Worm (Caenorhabditis elegans) whole organism, L2 larva: ENCODE results near the gene T07E3.2.

ENCODE experiments used
- C34F6.9 ChIP-seq: fragments of 150-350 bp; optimal IDR thresholded peaks from 2 replicates; lab custom pipeline; 2014; ENCODE audit warnings: missing biosample characterization, missing genetic modification characterization
- F13H6.1 ChIP-seq: sonication (generic microtip); optimal IDR thresholded peaks from 2 replicates; lab custom pipeline; 2016; ENCODE audit warnings: missing genetic modification characterization, missing compliant biosample characterization
- R02D3.7 ChIP-seq: fragments of 150-350 bp; optimal IDR thresholded peaks from 2 replicates; lab custom pipeline; 2014; ENCODE audit warnings: missing biosample characterization, missing genetic modification characterization
- Y55F3AM.14 ChIP-seq: fragments of 200-800 bp; sonication (Bioruptor generic); optimal IDR thresholded peaks from 2 replicates; lab custom pipeline; 2018; ENCODE audit warnings: mild to moderate bottlenecking, missing genetic modification characterization, missing compliant biosample characterization
- alr-1 ChIP-seq: fragments of 150-350 bp; optimal IDR thresholded peaks from 2 replicates; lab custom pipeline; 2014; ENCODE audit warnings: missing biosample characterization, missing genetic modification characterization
- aly-2 ChIP-seq: fragments of 150-350 bp; optimal IDR thresholded peaks from 2 replicates; lab custom pipeline; 2014; ENCODE audit warnings: missing biosample characterization, missing genetic modification characterization
- ama-1 ChIP-seq: fragments of 150-350 bp; optimal IDR thresholded peaks from 2 replicates; lab custom pipeline; 2018; ENCODE audit warnings: inconsistent platforms
- blmp-1 ChIP-seq: sonication (generic microtip); optimal IDR thresholded peaks from 2 replicates; lab custom pipeline; 2017; ENCODE audit warnings: missing genetic modification characterization, mild to moderate bottlenecking, missing compliant biosample characterization, antibody characterized with exemption, moderate library complexity; ENCODE audit not compliant: insufficient read depth
- ceh-16 ChIP-seq: fragments of 150-350 bp; optimal IDR thresholded peaks from 2 replicates; lab custom pipeline; 2014; ENCODE audit warnings: missing biosample characterization, missing genetic modification characterization
- crh-2 ChIP-seq: sonication (generic microtip); optimal IDR thresholded peaks from 2 replicates; lab custom pipeline; 2017; ENCODE audit warnings: missing biosample characterization, missing genetic modification characterization
- dmd-4 ChIP-seq: sonication (generic microtip); optimal IDR thresholded peaks from 2 replicates; lab custom pipeline; 2017; ENCODE audit warnings: missing biosample characterization, missing genetic modification characterization
- egl-27 ChIP-seq: sonication (generic microtip); optimal IDR thresholded peaks from 3 replicates; lab custom pipeline; 2017; ENCODE audit warnings: missing biosample characterization, missing genetic modification reagents, missing genetic modification characterization
- elt-3 ChIP-seq: sonication (generic microtip); optimal IDR thresholded peaks from 2 replicates; lab custom pipeline; 2017; ENCODE audit warnings: missing biosample characterization, missing genetic modification characterization
- fos-1 ChIP-seq: fragments of 150-350 bp; optimal IDR thresholded peaks from 2 replicates; lab custom pipeline; 2014; ENCODE audit warnings: missing biosample characterization, missing genetic modification characterization
- gmeb-1 ChIP-seq: fragments of 150-350 bp; optimal IDR thresholded peaks from 2 replicates; lab custom pipeline; 2014; ENCODE audit warnings: missing biosample characterization, missing genetic modification characterization
- lin-11 ChIP-seq: fragments of 150-350 bp; sonication (generic microtip); optimal IDR thresholded peaks from 2 replicates; lab custom pipeline; 2014; ENCODE audit warnings: missing biosample characterization, missing genetic modification characterization, inconsistent platforms, mixed read lengths
- lin-13 ChIP-seq: fragments of 150-350 bp; optimal IDR thresholded peaks from 2 replicates; lab custom pipeline; 2014; ENCODE audit warnings: missing biosample characterization, missing genetic modification reagents, missing genetic modification characterization
- lin-39 ChIP-seq: fragments of 150-350 bp; optimal IDR thresholded peaks from 2 replicates; lab custom pipeline; 2014; ENCODE audit warnings: missing biosample characterization, missing genetic modification reagents, missing genetic modification characterization
- lsy-2 ChIP-seq, 2 experiments: fragments of 150-350 bp in 1 of 2; sonication (generic microtip) in 1 of 2; optimal IDR thresholded peaks; 2 replicates each; lab custom pipeline; 2014 to 2017; ENCODE audit warnings: missing biosample characterization in 2 of 2, missing genetic modification characterization in 2 of 2
- mab-5 ChIP-seq: fragments of 150-350 bp; optimal IDR thresholded peaks from 2 replicates; lab custom pipeline; 2014; ENCODE audit warnings: missing biosample characterization, missing genetic modification characterization
- mbf-1 ChIP-seq: sonication (generic microtip); optimal IDR thresholded peaks from 2 replicates; lab custom pipeline; 2017; ENCODE audit warnings: missing biosample characterization, missing genetic modification characterization
- mdl-1 ChIP-seq, 2 experiments: fragments of 150-350 bp in 1 of 2; sonication (generic microtip) in 1 of 2; optimal IDR thresholded peaks; 2 replicates each; lab custom pipeline; 2017; ENCODE audit warnings: missing biosample characterization in 2 of 2, missing genetic modification characterization in 2 of 2
- nhr-10 ChIP-seq: sonication (generic microtip); optimal IDR thresholded peaks from 2 replicates; lab custom pipeline; 2017; ENCODE audit warnings: missing biosample characterization, missing genetic modification characterization
- nhr-11 ChIP-seq: fragments of 150-350 bp; optimal IDR thresholded peaks from 2 replicates; lab custom pipeline; 2014; ENCODE audit warnings: missing biosample characterization, missing genetic modification characterization
- nhr-12 ChIP-seq: fragments of 150-350 bp; optimal IDR thresholded peaks from 2 replicates; lab custom pipeline; 2014; ENCODE audit warnings: missing biosample characterization, missing genetic modification characterization
- nhr-129 ChIP-seq: fragments of 150-350 bp; optimal IDR thresholded peaks from 2 replicates; lab custom pipeline; 2014; ENCODE audit warnings: missing biosample characterization, missing genetic modification characterization
- nhr-21 ChIP-seq: fragments of 150-350 bp; optimal IDR thresholded peaks from 2 replicates; lab custom pipeline; 2014; ENCODE audit warnings: missing biosample characterization, missing genetic modification characterization
- nhr-23 ChIP-seq: fragments of 150-350 bp; optimal IDR thresholded peaks from 2 replicates; lab custom pipeline; 2014; ENCODE audit warnings: missing biosample characterization, missing genetic modification reagents, missing genetic modification characterization
- nhr-237 ChIP-seq: fragments of 150-350 bp; optimal IDR thresholded peaks from 2 replicates; lab custom pipeline; 2014; ENCODE audit warnings: missing biosample characterization, missing genetic modification characterization
- nhr-25 ChIP-seq: fragments of 150-350 bp; sonication (generic microtip); optimal IDR thresholded peaks from 3 replicates; lab custom pipeline; 2014; ENCODE audit warnings: missing biosample characterization, missing genetic modification characterization
- nhr-6 ChIP-seq: fragments of 150-350 bp; optimal IDR thresholded peaks from 2 replicates; lab custom pipeline; 2014; ENCODE audit warnings: missing biosample characterization, missing genetic modification characterization
- nhr-77 ChIP-seq: fragments of 150-350 bp; optimal IDR thresholded peaks from 2 replicates; lab custom pipeline; 2014; ENCODE audit warnings: missing biosample characterization, missing genetic modification characterization
- peb-1 ChIP-seq: fragments of 150-350 bp; optimal IDR thresholded peaks from 2 replicates; lab custom pipeline; 2014; ENCODE audit warnings: missing biosample characterization, missing genetic modification characterization
- sem-4 ChIP-seq: fragments of 150-350 bp; optimal IDR thresholded peaks from 2 replicates; lab custom pipeline; 2014; ENCODE audit warnings: missing biosample characterization, missing genetic modification reagents, missing genetic modification characterization
- skn-1 ChIP-seq: sonication (generic microtip); optimal IDR thresholded peaks from 2 replicates; lab custom pipeline; 2017; ENCODE audit warnings: missing biosample characterization, missing genetic modification characterization
- sma-3 ChIP-seq: sonication (generic microtip); optimal IDR thresholded peaks from 2 replicates; lab custom pipeline; 2016; ENCODE audit warnings: missing genetic modification reagents, missing genetic modification characterization, missing compliant biosample characterization
- sma-9 ChIP-seq, 2 experiments: fragments of 150-350 bp in 1 of 2; sonication (generic microtip) in 1 of 2; optimal IDR thresholded peaks; 2 replicates each; lab custom pipeline; 2014 to 2016; ENCODE audit warnings: missing genetic modification characterization in 2 of 2, mild to moderate bottlenecking in 1 of 2, missing biosample characterization in 1 of 2, missing compliant biosample characterization in 1 of 2, missing genetic modification reagents in 1 of 2, moderate library complexity in 1 of 2
- snpc-4 ChIP-seq: fragments of 150-350 bp; optimal IDR thresholded peaks from 2 replicates; lab custom pipeline; 2014; ENCODE audit warnings: missing biosample characterization, missing genetic modification characterization
- unc-39 ChIP-seq: fragments of 150-350 bp; optimal IDR thresholded peaks from 2 replicates; lab custom pipeline; 2014; ENCODE audit warnings: missing biosample characterization, missing genetic modification characterization
- unc-55 ChIP-seq: fragments of 150-350 bp; sonication (generic microtip); optimal IDR thresholded peaks from 3 replicates; lab custom pipeline; 2014; ENCODE audit warnings: missing biosample characterization, missing genetic modification reagents, missing genetic modification characterization
- unc-62 ChIP-seq: fragments of 150-350 bp; optimal IDR thresholded peaks from 2 replicates; lab custom pipeline; 2014; ENCODE audit warnings: missing biosample characterization, missing genetic modification reagents, missing genetic modification characterization
- zag-1 ChIP-seq: fragments of 150-350 bp; optimal IDR thresholded peaks from 2 replicates; lab custom pipeline; 2014; ENCODE audit warnings: missing biosample characterization, missing genetic modification characterization
- ztf-1 ChIP-seq: fragments of 200-800 bp; sonication (Bioruptor generic); conservative IDR thresholded peaks from 2 replicates; pipeline ENCODE4 v1.3.6; 2022; ENCODE audit warnings: missing genetic modification characterization, missing compliant biosample characterization
- ztf-11 ChIP-seq: sonication (generic microtip); optimal IDR thresholded peaks from 2 replicates; lab custom pipeline; 2017; ENCODE audit warnings: missing biosample characterization, missing genetic modification characterization
- ztf-4 ChIP-seq: fragments of 150-350 bp; optimal IDR thresholded peaks from 2 replicates; lab custom pipeline; 2014; ENCODE audit warnings: missing biosample characterization, missing genetic modification characterization

T07E3.2 gene

ce11 chrIII:6895166-6895565 is 11.3 kb upstream of the T07E3.2 start:
- TF ChIP-seq unc-55 (GFP tag; lab: Kevin White, UChicago) (no peak), nhr-77 (tag; lab: Kevin White, UChicago) (no peak), ztf-11 (tag; lab: Kevin White, UChicago) (no peak), dmd-4 (tag; lab: Kevin White, UChicago) (no peak), nhr-237 (tag; lab: Kevin White, UChicago) (no peak), ceh-16 (tag; lab: Kevin White, UChicago) (no peak), Y55F3AM.14 (GFP tag; lab: Kevin White, UChicago) (no peak), blmp-1 (tag; lab: Kevin White, UChicago) (peak; percentile 32), nhr-10 (tag; lab: Kevin White, UChicago) (no peak), aly-2 (no peak), peb-1 (tag; lab: Kevin White, UChicago) (no peak), nhr-21 (tag; lab: Kevin White, UChicago) (peak; percentile 82), nhr-11 (tag; lab: Kevin White, UChicago) (no peak), ama-1 (peak; percentile 9), crh-2 (tag; lab: Kevin White, UChicago) (peak; percentile 76), nhr-12 (tag; lab: Kevin White, UChicago) (no peak), sma-3 (GFP tag; lab: Kevin White, UChicago) (peak; percentile 68), sem-4 (peak; percentile 8), ztf-4 (tag; lab: Kevin White, UChicago) (no peak), sma-9 (GFP tag; optimal IDR thresholded peaks at IDR 0.05; lab: Kevin White, UChicago) (peak; percentile 88), sma-9 (tag; optimal IDR thresholded peaks at IDR 0.05; lab: Kevin White, UChicago) (no peak), lin-13 (GFP tag; lab: Kevin White, UChicago) (peak; percentile 14), nhr-25 (tag; lab: Kevin White, UChicago) (peak; percentile 56), skn-1 (no peak), snpc-4 (tag; lab: Kevin White, UChicago) (no peak), lin-39 (tag; lab: Kevin White, UChicago) (no peak), mab-5 (no peak), R02D3.7 (tag; lab: Kevin White, UChicago) (no peak), alr-1 (tag; lab: Kevin White, UChicago) (no peak), nhr-129 (tag; lab: Kevin White, UChicago) (peak; percentile 83), fos-1 (tag; lab: Kevin White, UChicago) (peak; percentile 83), nhr-23 (tag; lab: Kevin White, UChicago) (no peak), egl-27 (tag; lab: Kevin White, UChicago) (peak; percentile 75), ztf-1 (no peak), unc-39 (no peak), C34F6.9 (tag; lab: Kevin White, UChicago) (peak; percentile 70), nhr-6 (peak; percentile 67), mdl-1 (tag; optimal IDR thresholded peaks at IDR 0.05; lab: Kevin White, UChicago) (no peak), zag-1 (no peak), F13H6.1 (tag; lab: Kevin White, UChicago) (peak; percentile 82), mbf-1 (tag; lab: Kevin White, UChicago) (no peak), elt-3 (tag; lab: Kevin White, UChicago) (no peak), lin-11 (tag; lab: Kevin White, UChicago) (no peak), lsy-2 (tag; optimal IDR thresholded peaks at IDR 0.05; lab: Kevin White, UChicago) (peak; percentile 17 to 82), gmeb-1 (tag; lab: Kevin White, UChicago) (peak; percentile 62), unc-62 (no peak)

DNA sequence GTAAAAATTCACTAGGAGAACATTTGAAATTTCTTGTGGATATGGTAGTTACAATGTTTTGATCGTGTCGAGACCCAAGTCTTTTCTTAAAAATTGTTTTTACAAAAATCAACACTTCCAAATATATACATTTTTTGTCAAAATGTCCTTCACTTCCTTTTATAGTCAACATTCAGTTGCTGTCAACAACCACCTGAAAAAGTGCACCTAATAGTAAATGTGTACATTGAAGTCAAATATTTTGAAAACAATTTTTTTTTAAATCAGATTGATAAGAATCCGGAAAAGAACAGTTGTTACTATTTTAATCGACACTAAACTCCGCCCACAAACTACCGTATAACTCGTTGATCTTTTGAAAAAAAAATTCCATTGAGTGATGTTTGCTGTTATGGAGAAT is 10.8 kb upstream of the T07E3.2 start:
- TF ChIP-seq unc-55 (GFP tag; lab: Kevin White, UChicago): no peak
- TF ChIP-seq nhr-25 (tag; lab: Kevin White, UChicago): no peak
- TF ChIP-seq skn-1: no peak
- no peak for TF ChIP-seq elt-3 (tag; lab: Kevin White, UChicago)
